Fruit fly (Drosophila melanogaster): ENCODE results near the gene CG15696.

dm6 chr3R:20876680-20877079, 29.8 kb downstream of the CG15696 start:
- TF ChIP-seq CG8478 (optimal IDR thresholded peaks at IDR 0.05) (no peak), CTCF (optimal IDR thresholded peaks at IDR 0.05) (no peak)

All from S2 (cell line).